Worm (Caenorhabditis elegans): ENCODE data around the gene srxa-6.

The srxa-6 gene

ce11 chrV:20752609-20753102 lies 17.9 kb downstream of the srxa-6 start, which contains the start of gene pha-4:
pha-4 (plus strand) TSS chrV:20753052.
- TF ChIP-seq unc-120 (tag; optimal IDR thresholded peaks at IDR 0.05; ENCODE audit: poor library complexity, severe bottlenecking) (no peak), pha-4 (tag; optimal IDR thresholded peaks at IDR 0.05) (peak; percentile 93), nhr-237 (tag; optimal IDR thresholded peaks at IDR 0.05) (no peak)

- TF ChIP-seq tbx-8 (GFP tag; optimal IDR thresholded peaks at IDR 0.05), result no peak
- peak; percentile 89 for TF ChIP-seq pha-4 (tag; optimal IDR thresholded peaks at IDR 0.05)
These were observed 19.2 kb downstream of the srxa-6 start for ce11 chrV:20753838-20754503.

ce11 chrV:20755494-20755893 lies 20.7 kb downstream of the srxa-6 start:
- no peak for TF ChIP-seq elt-1 (tag; optimal IDR thresholded peaks at IDR 0.05; ENCODE audit: borderline replicate concordance, insufficient read depth)
- TF ChIP-seq ceh-83 (GFP tag; optimal IDR thresholded peaks at IDR 0.05), result no peak
- no peak for TF ChIP-seq nhr-2 (tag; optimal IDR thresholded peaks at IDR 0.05)
- no peak for TF ChIP-seq nhr-28 (tag; optimal IDR thresholded peaks at IDR 0.05)
- no peak for TF ChIP-seq blmp-1 (tag; optimal IDR thresholded peaks at IDR 0.05)
- TF ChIP-seq mls-2 (tag; optimal IDR thresholded peaks at IDR 0.05), result no peak
- no peak for TF ChIP-seq drap-1 (GFP tag; optimal IDR thresholded peaks at IDR 0.05)
- no peak for TF ChIP-seq ceh-43 (GFP tag; optimal IDR thresholded peaks at IDR 0.05)

- no peak for TF ChIP-seq cnd-1 (tag; optimal IDR thresholded peaks at IDR 0.05)
- no peak for TF ChIP-seq ham-2 (GFP tag; optimal IDR thresholded peaks at IDR 0.05)
- no peak for TF ChIP-seq mab-5 (tag; optimal IDR thresholded peaks at IDR 0.05)
- no peak for TF ChIP-seq nhr-237 (tag; optimal IDR thresholded peaks at IDR 0.05)
- TF ChIP-seq lsy-2 (tag; optimal IDR thresholded peaks at IDR 0.05), result peak; percentile 22
- no peak for TF ChIP-seq elt-3 (tag; optimal IDR thresholded peaks at IDR 0.05)
- TF ChIP-seq ztf-11 (tag; optimal IDR thresholded peaks at IDR 0.05), result no peak
- TF ChIP-seq nhr-76 (tag; optimal IDR thresholded peaks at IDR 0.05), result no peak
- TF ChIP-seq blmp-1 (tag; optimal IDR thresholded peaks at IDR 0.05), result no peak
- TF ChIP-seq ceh-43 (GFP tag; optimal IDR thresholded peaks at IDR 0.05), result no peak
- TF ChIP-seq ces-1 (GFP tag; optimal IDR thresholded peaks at IDR 0.05), result no peak
- no peak for TF ChIP-seq unc-62 (GFP tag; optimal IDR thresholded peaks at IDR 0.05)
- TF ChIP-seq sptf-1 (tag; optimal IDR thresholded peaks at IDR 0.05), result peak; percentile 62
- no peak for TF ChIP-seq unc-120 (tag; optimal IDR thresholded peaks at IDR 0.05; ENCODE audit: poor library complexity, severe bottlenecking)
- TF ChIP-seq drap-1 (GFP tag; optimal IDR thresholded peaks at IDR 0.05), result no peak
- no peak for TF ChIP-seq M03D4.4 (tag; optimal IDR thresholded peaks at IDR 0.05)
- no peak for TF ChIP-seq mls-2 (tag; optimal IDR thresholded peaks at IDR 0.05)
- no peak for TF ChIP-seq sem-2 (GFP tag; optimal IDR thresholded peaks at IDR 0.05)
- no peak for TF ChIP-seq ceh-39 (tag; optimal IDR thresholded peaks at IDR 0.05)
- peak; percentile 45 for TF ChIP-seq ceh-83 (GFP tag; optimal IDR thresholded peaks at IDR 0.05)
- TF ChIP-seq pha-4 (tag; optimal IDR thresholded peaks at IDR 0.05), result peak; percentile 99
These were observed 21.7 kb downstream of the srxa-6 start for ce11 chrV:20756385-20756996.

- TF ChIP-seq flh-1 (GFP tag; optimal IDR thresholded peaks at IDR 0.05) (no peak), pha-4 (tag; optimal IDR thresholded peaks at IDR 0.05) (no peak), mep-1 (tag; optimal IDR thresholded peaks at IDR 0.05) (no peak), unc-120 (tag; optimal IDR thresholded peaks at IDR 0.05; ENCODE audit: poor library complexity, severe bottlenecking) (no peak), elt-3 (tag; optimal IDR thresholded peaks at IDR 0.05) (no peak), nhr-237 (tag; optimal IDR thresholded peaks at IDR 0.05) (no peak), zip-8 (tag; optimal IDR thresholded peaks at IDR 0.05) (no peak), ces-1 (GFP tag; optimal IDR thresholded peaks at IDR 0.05) (no peak), lsy-2 (tag; optimal IDR thresholded peaks at IDR 0.05) (no peak), sptf-1 (tag; optimal IDR thresholded peaks at IDR 0.05) (no peak), ztf-11 (tag; optimal IDR thresholded peaks at IDR 0.05) (no peak), nhr-2 (tag; optimal IDR thresholded peaks at IDR 0.05) (no peak), blmp-1 (tag; optimal IDR thresholded peaks at IDR 0.05) (no peak), mls-2 (tag; optimal IDR thresholded peaks at IDR 0.05) (no peak), ceh-39 (tag; optimal IDR thresholded peaks at IDR 0.05) (no peak)
These were observed 22.5 kb downstream of the srxa-6 start for ce11 chrV:20757255-20757654.
